Worm (Caenorhabditis elegans): ENCODE measurements around the gene H06I04.6.

The H06I04.6 gene

ce11 chrIII:3066769-3067168 lies 2.6 kb upstream of the H06I04.6 start:
- no peak for TF ChIP-seq nhr-11 (tag; optimal IDR thresholded peaks at IDR 0.05)

DNA sequence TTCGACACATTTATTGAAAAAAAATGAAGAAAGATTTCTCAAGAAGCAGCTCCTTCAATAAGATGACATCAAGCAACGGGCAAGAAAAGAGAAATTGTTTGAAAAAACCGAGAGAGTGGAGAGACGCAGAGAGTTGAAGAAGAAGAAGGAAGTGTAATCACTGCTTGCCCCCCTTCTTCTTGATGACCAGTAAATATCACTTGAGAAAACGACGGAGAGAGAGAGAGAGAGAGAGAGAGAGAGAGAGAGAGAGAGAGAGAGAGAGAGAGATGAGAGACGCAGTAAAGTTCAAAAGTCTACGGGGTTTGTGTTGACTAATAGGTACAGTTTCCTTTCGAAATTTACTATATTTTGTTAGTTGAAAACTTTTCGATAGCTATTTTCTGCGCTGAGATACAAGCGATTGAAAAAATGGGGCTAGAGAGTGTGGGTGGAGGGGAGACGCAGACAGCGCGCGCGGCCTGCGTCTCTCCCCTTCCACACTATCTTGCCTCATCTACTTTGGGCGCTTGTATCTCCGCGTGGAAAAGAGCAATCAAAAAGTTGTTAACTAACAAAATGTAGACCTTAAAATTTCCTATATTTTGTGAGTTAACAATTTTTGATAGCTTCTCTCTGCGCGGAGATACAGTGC lies 1.9 kb upstream of the H06I04.6 start:
- TF ChIP-seq ZK546.5 (tag; optimal IDR thresholded peaks at IDR 0.05) (peak; percentile 41), lsy-2 (tag; optimal IDR thresholded peaks at IDR 0.05) (peak; percentile 18 to 80), sem-4 (tag; optimal IDR thresholded peaks at IDR 0.05) (peak; percentile 41), sma-3 (GFP tag; optimal IDR thresholded peaks at IDR 0.05) (peak; percentile 62), snpc-4 (tag; optimal IDR thresholded peaks at IDR 0.05) (peak; percentile 67), gmeb-1 (tag; optimal IDR thresholded peaks at IDR 0.05) (peak; percentile 50), nhr-12 (tag; optimal IDR thresholded peaks at IDR 0.05) (no peak), crh-2 (tag; optimal IDR thresholded peaks at IDR 0.05) (peak; percentile 66), nhr-25 (tag; optimal IDR thresholded peaks at IDR 0.05) (peak; percentile 48), egl-27 (tag; optimal IDR thresholded peaks at IDR 0.05) (peak; percentile 38), dmd-4 (tag; optimal IDR thresholded peaks at IDR 0.05) (no peak), mab-5 (tag; optimal IDR thresholded peaks at IDR 0.05) (peak; percentile 39), nhr-129 (tag; optimal IDR thresholded peaks at IDR 0.05) (peak; percentile 74), sma-9 (GFP tag; optimal IDR thresholded peaks at IDR 0.05) (peak; percentile 65), sma-9 (tag; optimal IDR thresholded peaks at IDR 0.05) (no peak), lin-13 (GFP tag; optimal IDR thresholded peaks at IDR 0.05) (peak; percentile 64), F13H6.1 (tag; optimal IDR thresholded peaks at IDR 0.05) (peak; percentile 91), nhr-21 (tag; optimal IDR thresholded peaks at IDR 0.05) (peak; percentile 50), lin-11 (tag; optimal IDR thresholded peaks at IDR 0.05) (no peak), mdl-1 (tag; optimal IDR thresholded peaks at IDR 0.05) (peak in 1 of 2 experiments; percentile 1), ama-1 (optimal IDR thresholded peaks at IDR 0.05) (no peak), C34F6.9 (tag; optimal IDR thresholded peaks at IDR 0.05) (peak; percentile 66), unc-39 (tag; optimal IDR thresholded peaks at IDR 0.05) (no peak), fos-1 (tag; optimal IDR thresholded peaks at IDR 0.05) (peak; percentile 56), ztf-4 (tag; optimal IDR thresholded peaks at IDR 0.05) (peak; percentile 27), lin-39 (tag; optimal IDR thresholded peaks at IDR 0.05) (no peak), Y55F3AM.14 (GFP tag; optimal IDR thresholded peaks at IDR 0.05) (no peak), blmp-1 (tag; optimal IDR thresholded peaks at IDR 0.05; ENCODE audit: insufficient read depth) (peak; percentile 28)

ce11 chrIII:3064566-3064965 lies 423 bp upstream of the H06I04.6 start:
- TF ChIP-seq sma-9 (GFP tag; optimal IDR thresholded peaks at IDR 0.05) (no peak), sma-9 (tag; optimal IDR thresholded peaks at IDR 0.05) (no peak), egl-27 (tag; optimal IDR thresholded peaks at IDR 0.05) (no peak), nhr-77 (tag; optimal IDR thresholded peaks at IDR 0.05) (no peak), nhr-21 (tag; optimal IDR thresholded peaks at IDR 0.05) (no peak), alr-1 (tag; optimal IDR thresholded peaks at IDR 0.05) (no peak), lsy-2 (tag; optimal IDR thresholded peaks at IDR 0.05) (no peak), nhr-6 (tag; optimal IDR thresholded peaks at IDR 0.05) (no peak)

DNA sequence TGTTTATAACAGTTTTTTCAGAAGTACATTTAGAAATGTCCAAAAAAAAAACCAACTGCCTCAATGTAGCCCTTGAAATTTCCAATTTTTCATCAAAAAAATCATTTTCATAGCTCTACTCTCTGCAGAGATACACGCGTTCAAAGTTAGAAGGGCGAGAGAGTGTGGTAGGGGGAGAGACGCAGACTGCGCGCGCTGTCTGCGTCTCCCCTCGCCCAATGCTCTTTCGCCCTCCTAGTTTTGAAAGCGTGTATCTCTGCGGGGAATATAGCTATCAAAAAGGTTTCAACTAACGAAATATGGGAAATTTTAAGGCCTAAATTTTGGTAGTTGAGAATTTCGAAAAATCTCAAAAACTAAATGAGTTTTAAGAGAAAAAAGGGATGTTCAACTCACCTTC lies 578 bp downstream of the H06I04.6 start:
- TF ChIP-seq nhr-10 (tag; optimal IDR thresholded peaks at IDR 0.05), result no peak
- no peak for TF ChIP-seq ceh-82 (tag; optimal IDR thresholded peaks at IDR 0.05)
- no peak for TF ChIP-seq sem-4 (tag; optimal IDR thresholded peaks at IDR 0.05)
- no peak for TF ChIP-seq zag-1 (tag; optimal IDR thresholded peaks at IDR 0.05)
- no peak for TF ChIP-seq skn-1 (tag; optimal IDR thresholded peaks at IDR 0.05)
- TF ChIP-seq mab-5 (tag; optimal IDR thresholded peaks at IDR 0.05), result no peak
- TF ChIP-seq aly-2 (tag; optimal IDR thresholded peaks at IDR 0.05), result no peak
- no peak for TF ChIP-seq ztf-11 (tag; optimal IDR thresholded peaks at IDR 0.05)
- TF ChIP-seq ama-1 (optimal IDR thresholded peaks at IDR 0.05), result no peak
- TF ChIP-seq crh-2 (tag; optimal IDR thresholded peaks at IDR 0.05), result no peak
- no peak for TF ChIP-seq F13H6.1 (tag; optimal IDR thresholded peaks at IDR 0.05)

Measured in whole organism, L2 larva.